Worm (Caenorhabditis elegans) whole organism, midembryonic: ENCODE data around the gene ugt-32.

ENCODE experiments used
- T22C8.4 ChIP-seq: fragments of 200-800 bp; sonication (Bioruptor generic); IDR thresholded peaks from 2 replicates; pipeline ENCODE4 v1.3.6; 2022; ENCODE audit warnings: missing genetic modification characterization, missing compliant biosample characterization
- cog-1 ChIP-seq: sonication (generic microtip); optimal IDR thresholded peaks from 2 replicates; lab custom pipeline; 2016; ENCODE audit warnings: missing genetic modification characterization, missing compliant biosample characterization
- flt-1 ChIP-seq: fragments of 200-800 bp; sonication (Bioruptor generic); IDR thresholded peaks from 2 replicates; pipeline ENCODE4 v1.3.6; 2022; ENCODE audit warnings: missing genetic modification characterization, missing compliant biosample characterization
- klf-2 ChIP-seq: fragments of 200-800 bp; sonication (Bioruptor generic); conservative IDR thresholded peaks from 2 replicates; pipeline ENCODE4 v1.3.6; 2022; ENCODE audit warnings: missing genetic modification reagents, missing genetic modification characterization, missing compliant biosample characterization
- med-1 ChIP-seq: sonication (generic microtip); optimal IDR thresholded peaks from 2 replicates; lab custom pipeline; 2017; ENCODE audit warnings: missing genetic modification characterization, mild to moderate bottlenecking, missing compliant biosample characterization, antibody characterized with exemption, missing genetic modification reagents; ENCODE audit not compliant: insufficient read depth
- ref-1 ChIP-seq: fragments of 200-800 bp; sonication (Bioruptor generic); conservative IDR thresholded peaks from 2 replicates; pipeline ENCODE4 v1.3.6; 2022; ENCODE audit warnings: missing genetic modification reagents, missing genetic modification characterization, missing compliant biosample characterization
- tab-1 ChIP-seq: fragments of 200-800 bp; sonication (Bioruptor generic); IDR thresholded peaks from 2 replicates; pipeline ENCODE4 v1.3.6; 2022; ENCODE audit warnings: missing genetic modification characterization, missing compliant biosample characterization
- ztf-23 ChIP-seq: fragments of 200-800 bp; sonication (Bioruptor generic); IDR thresholded peaks from 2 replicates; pipeline ENCODE4 v1.3.6; 2022; ENCODE audit warnings: missing genetic modification reagents, missing genetic modification characterization, missing compliant biosample characterization
- ztf-29 ChIP-seq: fragments of 200-800 bp; sonication (Bioruptor generic); IDR thresholded peaks from 2 replicates; pipeline ENCODE4 v1.3.6; 2022; ENCODE audit warnings: missing genetic modification reagents, missing genetic modification characterization, missing compliant biosample characterization

The ugt-32 gene

DNA sequence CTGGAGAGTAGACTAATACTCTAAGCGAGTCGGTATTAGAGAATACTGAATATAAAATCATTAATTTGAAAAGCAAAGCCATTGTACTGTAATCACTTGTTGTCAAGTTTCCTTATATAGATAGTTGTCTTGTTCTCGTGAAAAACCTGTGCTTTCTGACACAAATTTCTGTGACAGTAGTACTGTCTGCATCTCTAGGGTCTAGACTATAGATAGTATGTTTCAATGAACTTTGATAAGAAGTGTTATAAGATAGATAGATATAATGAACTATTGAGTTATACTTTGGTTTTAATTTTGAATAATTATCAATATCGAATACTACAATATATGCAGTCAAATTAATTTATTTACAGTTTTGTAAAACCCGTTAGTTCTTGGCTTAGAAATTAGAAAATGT lies at the start of gene ugt-32:
ugt-32 (minus strand) TSS at position 82 of the 400 bp plus-strand sequence.
- no peak for TF ChIP-seq klf-2 (GFP tag; lab: Robert Waterston, UW)
- no peak for TF ChIP-seq T22C8.4
- TF ChIP-seq ref-1 (GFP tag; lab: Robert Waterston, UW): no peak
- TF ChIP-seq ztf-29 (GFP tag; lab: Robert Waterston, UW): no peak
- TF ChIP-seq tab-1: no peak
- TF ChIP-seq flt-1 (GFP tag; lab: Robert Waterston, UW): no peak
- TF ChIP-seq ztf-23: no peak
- no peak for TF ChIP-seq med-1 (GFP tag; lab: Kevin White, UChicago)
- no peak for TF ChIP-seq cog-1

DNA sequence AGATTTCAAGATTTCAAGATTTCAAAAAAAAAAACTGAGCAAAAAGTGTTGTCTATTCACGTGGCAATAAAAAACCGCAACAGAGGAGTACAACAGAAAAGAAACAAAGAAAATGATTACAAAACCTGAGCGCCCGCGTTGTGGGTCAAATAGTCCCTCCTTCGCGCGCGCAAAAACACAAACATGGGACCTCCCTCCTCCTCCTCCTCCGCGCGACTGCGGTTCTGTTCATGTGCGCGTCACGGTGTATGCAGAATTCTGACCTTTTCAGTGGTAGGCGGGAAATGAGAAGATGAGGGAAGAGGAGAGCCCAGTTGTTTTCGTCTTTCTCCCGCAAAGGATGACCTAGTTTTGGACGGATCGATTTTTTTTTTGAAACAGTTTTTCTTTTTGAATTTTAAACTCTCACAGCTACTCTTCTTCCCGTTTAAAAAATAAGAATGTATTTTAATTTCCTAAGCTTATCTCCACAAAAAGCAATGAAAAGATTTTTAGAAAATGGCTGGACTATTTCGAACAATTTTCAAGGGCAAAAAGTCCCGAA lies 48.6 kb upstream of the ugt-32 start, which contains the start of gene C17E7.4:
C17E7.4 (plus strand) TSS at position 494 of the 544 bp plus-strand sequence.
- TF ChIP-seq flt-1 (GFP tag; lab: Robert Waterston, UW) (no peak), T22C8.4 (no peak), med-1 (GFP tag; lab: Kevin White, UChicago) (no peak), klf-2 (GFP tag; lab: Robert Waterston, UW) (no peak), cog-1 (no peak), ref-1 (GFP tag; lab: Robert Waterston, UW) (no peak), ztf-29 (GFP tag; lab: Robert Waterston, UW) (no peak), ztf-23 (no peak), tab-1 (no peak)

DNA sequence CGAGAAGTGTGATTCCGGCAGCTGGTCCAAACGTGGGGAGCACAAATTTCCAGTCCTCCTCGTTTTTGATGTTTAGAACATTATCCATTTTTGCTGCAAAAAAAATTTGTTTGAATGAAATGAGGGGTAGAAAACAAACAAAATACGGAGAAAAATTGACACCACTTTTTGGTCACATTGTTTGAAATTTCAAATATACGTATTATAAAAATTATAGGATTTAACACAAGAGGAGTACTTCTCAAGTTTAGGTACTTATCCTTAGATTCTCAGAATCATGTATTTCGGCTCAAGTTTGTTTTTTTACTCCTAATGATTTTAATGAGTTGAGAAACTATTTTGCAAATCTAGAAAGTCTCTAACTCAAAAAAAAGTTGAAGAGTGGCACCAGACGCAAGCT lies 48.1 kb upstream of the ugt-32 start, which contains the start of gene C17E7.12:
C17E7.12 (minus strand) TSS at position 101 of the 400 bp plus-strand sequence.
- TF ChIP-seq klf-2 (GFP tag; lab: Robert Waterston, UW) (no peak), flt-1 (GFP tag; lab: Robert Waterston, UW) (no peak), tab-1 (no peak), ref-1 (GFP tag; lab: Robert Waterston, UW) (no peak), ztf-23 (no peak), T22C8.4 (no peak), ztf-29 (GFP tag; lab: Robert Waterston, UW) (no peak), cog-1 (no peak), med-1 (GFP tag; lab: Kevin White, UChicago) (no peak)

DNA sequence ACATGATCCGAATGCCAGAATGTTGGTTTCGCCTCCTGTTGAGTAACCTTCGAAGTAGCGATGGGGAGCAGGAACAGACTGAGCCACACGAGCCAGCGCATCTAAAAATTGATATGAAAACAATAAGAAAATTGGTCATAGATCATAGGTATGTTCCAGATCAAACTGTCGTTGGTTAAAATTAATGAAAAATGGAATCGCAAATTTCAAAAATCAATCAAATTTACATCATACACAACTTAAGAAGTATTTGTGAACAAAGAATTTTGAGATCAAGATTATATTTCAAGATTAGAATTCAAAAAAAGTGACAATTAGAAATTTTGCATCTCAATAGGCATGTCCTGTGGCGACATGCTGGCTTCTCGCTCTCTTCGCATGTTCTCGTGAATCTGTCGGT lies 47.0 kb upstream of the ugt-32 start, which contains the start of gene C17E7.9:
C17E7.9 (minus strand) TSS at position 101 of the 400 bp plus-strand sequence.
- TF ChIP-seq med-1 (GFP tag; lab: Kevin White, UChicago): no peak
- no peak for TF ChIP-seq cog-1
- no peak for TF ChIP-seq T22C8.4
- TF ChIP-seq flt-1 (GFP tag; lab: Robert Waterston, UW): no peak
- TF ChIP-seq tab-1: no peak

DNA sequence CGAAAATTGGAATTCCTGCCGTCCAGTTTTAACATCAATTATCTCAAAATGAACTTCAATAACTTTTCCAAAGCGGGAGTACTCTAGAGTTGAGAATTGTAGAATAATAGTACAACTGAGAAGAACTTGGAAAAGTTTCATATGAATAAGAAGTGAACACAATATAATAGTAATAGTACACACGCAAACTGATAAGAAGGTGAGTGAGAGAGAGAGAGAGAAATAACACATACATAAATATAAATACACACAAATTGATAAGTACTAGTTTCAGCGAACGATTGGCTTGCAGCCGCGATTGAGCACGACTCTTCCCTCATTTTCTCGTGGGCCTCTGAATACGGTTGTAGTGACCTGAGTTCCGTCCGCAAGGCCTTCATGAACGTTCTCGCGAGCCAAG lies 45.3 kb upstream of the ugt-32 start, which contains the start of gene C17E7.13:
C17E7.13 (minus strand) TSS at position 176 of the 400 bp plus-strand sequence.
- TF ChIP-seq cog-1: no peak
- no peak for TF ChIP-seq ref-1 (GFP tag; lab: Robert Waterston, UW)
- TF ChIP-seq ztf-23: no peak
- TF ChIP-seq ztf-29 (GFP tag; lab: Robert Waterston, UW): no peak
- TF ChIP-seq tab-1: no peak
- no peak for TF ChIP-seq klf-2 (GFP tag; lab: Robert Waterston, UW)
- no peak for TF ChIP-seq T22C8.4
- no peak for TF ChIP-seq flt-1 (GFP tag; lab: Robert Waterston, UW)
- TF ChIP-seq med-1 (GFP tag; lab: Kevin White, UChicago): no peak

DNA sequence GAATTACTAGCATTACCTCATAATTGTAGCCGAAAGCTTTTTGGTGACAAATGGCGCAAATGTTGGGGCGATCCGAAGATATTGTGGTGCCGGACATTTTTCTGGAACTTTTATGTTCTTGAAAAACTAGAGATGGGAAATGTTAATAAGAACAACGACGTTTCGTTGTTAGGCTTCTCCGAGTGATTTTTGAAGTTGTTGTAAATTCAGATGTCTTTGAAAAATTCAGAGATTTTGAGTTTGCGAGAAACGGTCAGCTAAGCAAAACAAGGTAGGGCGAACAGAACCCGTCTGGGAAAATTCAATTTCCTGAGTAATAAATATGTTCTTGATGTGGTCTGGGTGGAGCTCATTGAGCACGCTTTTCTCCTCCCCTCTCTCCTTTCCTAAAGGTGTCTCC lies 42.3 kb upstream of the ugt-32 start, which contains the start of gene nhr-124:
nhr-124 (minus strand) TSS at position 101 of the 400 bp plus-strand sequence.
- TF ChIP-seq tab-1: no peak
- TF ChIP-seq ztf-29 (GFP tag; lab: Robert Waterston, UW): no peak
- no peak for TF ChIP-seq klf-2 (GFP tag; lab: Robert Waterston, UW)
- TF ChIP-seq ref-1 (GFP tag; lab: Robert Waterston, UW): no peak
- TF ChIP-seq cog-1: no peak
- TF ChIP-seq ztf-23: no peak
- no peak for TF ChIP-seq med-1 (GFP tag; lab: Kevin White, UChicago)
- no peak for TF ChIP-seq T22C8.4
- no peak for TF ChIP-seq flt-1 (GFP tag; lab: Robert Waterston, UW)

DNA sequence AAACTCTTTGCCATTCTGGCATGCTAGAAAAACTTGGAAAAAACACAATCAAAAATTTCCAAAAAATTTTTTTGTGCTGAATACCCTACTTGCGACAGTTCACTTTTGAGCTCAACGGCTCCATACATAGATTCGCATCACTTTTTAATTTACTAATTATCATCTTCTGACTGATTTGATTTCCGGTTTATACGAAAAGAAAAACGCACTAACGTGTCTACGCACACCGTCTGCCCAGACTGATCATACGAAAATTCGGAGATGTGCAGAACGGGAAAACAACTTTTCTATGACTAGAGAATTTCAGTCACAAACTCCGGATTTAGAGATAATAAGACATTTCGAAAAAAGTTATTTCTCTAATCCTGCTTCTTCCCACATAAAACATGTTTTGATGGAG lies 40.7 kb upstream of the ugt-32 start:
- no peak for TF ChIP-seq med-1 (GFP tag; lab: Kevin White, UChicago)
- TF ChIP-seq ref-1 (GFP tag; lab: Robert Waterston, UW): no peak
- no peak for TF ChIP-seq flt-1 (GFP tag; lab: Robert Waterston, UW)
- TF ChIP-seq T22C8.4: no peak

DNA sequence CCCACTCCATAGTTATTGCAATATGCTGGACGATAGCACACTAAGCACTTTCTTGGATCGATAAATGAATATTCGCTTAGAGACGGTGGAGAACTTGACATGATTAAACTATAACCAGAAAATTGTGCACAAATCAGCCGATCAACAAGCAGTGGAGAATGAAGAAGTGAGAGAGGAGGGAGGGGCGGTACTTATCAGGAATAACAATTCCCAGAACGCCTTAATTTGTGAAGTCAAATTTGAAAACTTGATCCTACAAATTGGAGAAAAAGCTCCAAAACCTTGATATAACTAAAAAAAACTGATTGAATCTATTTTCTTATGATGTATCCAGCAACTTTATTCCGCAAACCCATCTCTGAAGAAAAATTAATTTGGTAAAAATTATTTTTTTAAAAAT lies 34.4 kb upstream of the ugt-32 start, which contains the start of gene nhr-159:
nhr-159 (minus strand) TSS at position 101 of the 400 bp plus-strand sequence.
- TF ChIP-seq ref-1 (GFP tag; lab: Robert Waterston, UW): no peak
- TF ChIP-seq klf-2 (GFP tag; lab: Robert Waterston, UW): no peak
- no peak for TF ChIP-seq ztf-29 (GFP tag; lab: Robert Waterston, UW)
- TF ChIP-seq med-1 (GFP tag; lab: Kevin White, UChicago): no peak
- no peak for TF ChIP-seq cog-1
- TF ChIP-seq ztf-23: no peak
- TF ChIP-seq flt-1 (GFP tag; lab: Robert Waterston, UW): no peak
- no peak for TF ChIP-seq tab-1
- no peak for TF ChIP-seq T22C8.4

DNA sequence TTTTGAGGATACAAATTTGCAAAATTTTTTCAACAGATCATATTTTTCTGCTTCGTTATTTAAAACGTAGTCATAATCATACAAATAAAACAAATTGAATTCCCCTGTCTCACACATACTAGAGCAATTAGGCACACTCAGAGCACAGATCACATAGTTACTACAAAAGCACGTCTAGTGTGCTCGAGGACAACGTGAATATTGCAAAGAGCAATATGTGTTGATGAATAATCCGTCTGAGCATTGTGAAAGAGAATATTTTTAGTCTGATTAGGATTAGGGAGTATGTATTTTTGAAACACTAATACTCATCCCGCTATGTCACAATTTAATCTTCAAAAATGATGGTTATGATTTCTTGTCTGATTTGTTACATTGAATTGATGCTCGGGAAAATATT lies 33.4 kb upstream of the ugt-32 start:
- no peak for TF ChIP-seq T22C8.4
- TF ChIP-seq ztf-29 (GFP tag; lab: Robert Waterston, UW): no peak
- TF ChIP-seq flt-1 (GFP tag; lab: Robert Waterston, UW): no peak
- no peak for TF ChIP-seq ref-1 (GFP tag; lab: Robert Waterston, UW)
- no peak for TF ChIP-seq med-1 (GFP tag; lab: Kevin White, UChicago)
- TF ChIP-seq klf-2 (GFP tag; lab: Robert Waterston, UW): no peak
- no peak for TF ChIP-seq cog-1
- TF ChIP-seq ztf-23: no peak
- TF ChIP-seq tab-1: no peak
